Worm (Caenorhabditis elegans) whole organism, early embryonic: Measurements from ENCODE around the gene cest-33.

Experiments
- B0310.2 ChIP-seq: sonication (generic microtip); optimal IDR thresholded peaks from 2 replicates; lab custom pipeline; 2016; ENCODE audit warnings: mild to moderate bottlenecking, missing genetic modification characterization, missing compliant biosample characterization
- F13C5.2 ChIP-seq: sonication (generic microtip); optimal IDR thresholded peaks from 2 replicates; lab custom pipeline; 2017; ENCODE audit warnings: mild to moderate bottlenecking, missing genetic modification characterization, inconsistent platforms, missing compliant biosample characterization
- aly-1 ChIP-seq: sonication (generic microtip); optimal IDR thresholded peaks from 2 replicates; lab custom pipeline; 2016; ENCODE audit warnings: missing genetic modification characterization, missing compliant biosample characterization
- ama-1 ChIP-seq: fragments of 150-350 bp; optimal IDR thresholded peaks from 2 replicates; lab custom pipeline; 2014
- ceh-13 ChIP-seq: fragments of 200-800 bp; sonication (Bioruptor generic); optimal IDR thresholded peaks from 2 replicates; lab custom pipeline; 2018; ENCODE audit warnings: mild to moderate bottlenecking, missing genetic modification characterization, missing compliant biosample characterization
- ceh-36 ChIP-seq: sonication (generic microtip); optimal IDR thresholded peaks from 2 replicates; lab custom pipeline; 2016; ENCODE audit warnings: missing genetic modification characterization, inconsistent platforms, missing compliant biosample characterization
- ets-7 ChIP-seq: sonication (generic microtip); optimal IDR thresholded peaks from 2 replicates; lab custom pipeline; 2016; ENCODE audit warnings: missing genotype, missing genetic modification characterization, missing compliant biosample characterization
- flt-1 ChIP-seq: fragments of 200-800 bp; sonication (Bioruptor generic); IDR thresholded peaks from 2 replicates; pipeline ENCODE4 v1.3.6; 2022; ENCODE audit warnings: missing genetic modification characterization, missing compliant biosample characterization
- hmbx-1 ChIP-seq: sonication (generic microtip); optimal IDR thresholded peaks from 2 replicates; lab custom pipeline; 2016; ENCODE audit warnings: mild to moderate bottlenecking, missing genetic modification characterization, missing compliant biosample characterization
- hmg-4 ChIP-seq: fragments of 200-800 bp; sonication (Bioruptor generic); optimal IDR thresholded peaks from 2 replicates; lab custom pipeline; 2018; ENCODE audit warnings: mild to moderate bottlenecking, missing genetic modification characterization, missing compliant biosample characterization
- hnd-1 ChIP-seq: sonication (generic microtip); optimal IDR thresholded peaks from 2 replicates; lab custom pipeline; 2016; ENCODE audit warnings: missing genetic modification characterization, missing compliant biosample characterization
- pes-1 ChIP-seq: fragments of 200-800 bp; sonication (Bioruptor generic); IDR thresholded peaks from 2 replicates; pipeline ENCODE4 v1.3.6; 2022; ENCODE audit warnings: missing genetic modification reagents, missing genetic modification characterization, missing compliant biosample characterization
- scrt-1 ChIP-seq: fragments of 200-800 bp; sonication (Bioruptor generic); IDR thresholded peaks from 2 replicates; pipeline ENCODE4 v1.3.6; 2022; ENCODE audit warnings: missing genetic modification characterization, missing compliant biosample characterization
- sea-1 ChIP-seq: fragments of 200-800 bp; sonication (Bioruptor generic); conservative IDR thresholded peaks from 2 replicates; pipeline ENCODE4 v1.3.6; 2022; ENCODE audit warnings: missing genetic modification characterization, missing compliant biosample characterization
- tbx-11 ChIP-seq: fragments of 200-800 bp; sonication (Bioruptor generic); IDR thresholded peaks from 2 replicates; pipeline ENCODE4 v1.3.6; 2022; ENCODE audit warnings: missing genetic modification characterization, missing compliant biosample characterization
- tbx-37 ChIP-seq: fragments of 200-800 bp; sonication (Bioruptor generic); conservative IDR thresholded peaks from 2 replicates; pipeline ENCODE4 v1.3.6; 2022; ENCODE audit warnings: missing genetic modification reagents, missing genetic modification characterization, missing compliant biosample characterization
- tra-4 ChIP-seq: sonication (generic microtip); optimal IDR thresholded peaks from 2 replicates; lab custom pipeline; 2017; ENCODE audit warnings: missing genetic modification characterization, missing compliant biosample characterization

Gene cest-33

ce11 chrV:6355412-6355811 lies 10.1 kb downstream of the cest-33 start:
- no peak for TF ChIP-seq tbx-37 (GFP tag; lab: Robert Waterston, UW)

ce11 chrV:6354786-6355185 lies 10.7 kb downstream of the cest-33 start:
- TF ChIP-seq flt-1 (GFP tag; lab: Robert Waterston, UW) (no peak), hnd-1 (tag; lab: Kevin White, UChicago) (no peak), F13C5.2 (tag; lab: Kevin White, UChicago) (no peak), tra-4 (no peak), ceh-36 (no peak), hmg-4 (GFP tag; lab: Kevin White, UChicago) (no peak), pes-1 (no peak), aly-1 (tag; lab: Kevin White, UChicago) (no peak), B0310.2 (tag; lab: Kevin White, UChicago) (no peak), ets-7 (tag; lab: Kevin White, UChicago) (no peak), hmbx-1 (no peak), sea-1 (GFP tag; lab: Robert Waterston, UW) (no peak), tbx-37 (GFP tag; lab: Robert Waterston, UW) (no peak), ama-1 (no peak)

- TF ChIP-seq flt-1 (GFP tag; lab: Robert Waterston, UW) (no peak), F13C5.2 (tag; lab: Kevin White, UChicago) (no peak), ama-1 (no peak), tbx-37 (GFP tag; lab: Robert Waterston, UW) (no peak), scrt-1 (GFP tag; lab: Robert Waterston, UW) (no peak), tbx-11 (GFP tag; lab: Robert Waterston, UW) (no peak), sea-1 (GFP tag; lab: Robert Waterston, UW) (no peak), pes-1 (no peak), ceh-36 (no peak), hnd-1 (tag; lab: Kevin White, UChicago) (no peak), tra-4 (no peak), ets-7 (tag; lab: Kevin White, UChicago) (no peak), hmbx-1 (no peak), hmg-4 (GFP tag; lab: Kevin White, UChicago) (no peak), aly-1 (tag; lab: Kevin White, UChicago) (no peak), B0310.2 (tag; lab: Kevin White, UChicago) (no peak), ceh-13 (no peak)
Measured at ce11 chrV:6354202-6354601, 11.3 kb downstream of the cest-33 start.

ce11 chrV:6353182-6353780 lies 12.2 kb downstream of the cest-33 start:
- TF ChIP-seq tbx-37 (GFP tag; lab: Robert Waterston, UW) (no peak), sea-1 (GFP tag; lab: Robert Waterston, UW) (no peak), tra-4 (no peak), hnd-1 (tag; lab: Kevin White, UChicago) (no peak), flt-1 (GFP tag; lab: Robert Waterston, UW) (no peak), hmbx-1 (no peak), aly-1 (tag; lab: Kevin White, UChicago) (no peak), ceh-36 (no peak), tbx-11 (GFP tag; lab: Robert Waterston, UW) (no peak), pes-1 (no peak), hmg-4 (GFP tag; lab: Kevin White, UChicago) (no peak), ets-7 (tag; lab: Kevin White, UChicago) (no peak), B0310.2 (tag; lab: Kevin White, UChicago) (no peak), scrt-1 (GFP tag; lab: Robert Waterston, UW) (no peak), F13C5.2 (tag; lab: Kevin White, UChicago) (no peak), ama-1 (no peak), ceh-13 (no peak)

- TF ChIP-seq flt-1 (GFP tag; lab: Robert Waterston, UW) (no peak), scrt-1 (GFP tag; lab: Robert Waterston, UW) (no peak), aly-1 (tag; lab: Kevin White, UChicago) (no peak), hmg-4 (GFP tag; lab: Kevin White, UChicago) (no peak), hnd-1 (tag; lab: Kevin White, UChicago) (no peak), sea-1 (GFP tag; lab: Robert Waterston, UW) (no peak)
Measured at ce11 chrV:6352350-6352749, 13.1 kb downstream of the cest-33 start.

- no peak for TF ChIP-seq tbx-37 (GFP tag; lab: Robert Waterston, UW)
Measured at ce11 chrV:6351122-6351521, 14.3 kb downstream of the cest-33 start.

- TF ChIP-seq ceh-36 (no peak), sea-1 (GFP tag; lab: Robert Waterston, UW) (no peak), tra-4 (no peak), F13C5.2 (tag; lab: Kevin White, UChicago) (no peak), hmbx-1 (no peak), tbx-37 (GFP tag; lab: Robert Waterston, UW) (no peak), hnd-1 (tag; lab: Kevin White, UChicago) (no peak), pes-1 (no peak), tbx-11 (GFP tag; lab: Robert Waterston, UW) (no peak), aly-1 (tag; lab: Kevin White, UChicago) (no peak), ets-7 (tag; lab: Kevin White, UChicago) (no peak), scrt-1 (GFP tag; lab: Robert Waterston, UW) (no peak), hmg-4 (GFP tag; lab: Kevin White, UChicago) (no peak), B0310.2 (tag; lab: Kevin White, UChicago) (no peak), ceh-13 (no peak), ama-1 (no peak), flt-1 (GFP tag; lab: Robert Waterston, UW) (no peak)
Measured at ce11 chrV:6350109-6350508, 15.4 kb downstream of the cest-33 start.

- TF ChIP-seq tbx-37 (GFP tag; lab: Robert Waterston, UW) (no peak), F13C5.2 (tag; lab: Kevin White, UChicago) (no peak), pes-1 (no peak), hmbx-1 (no peak), ceh-36 (no peak)
Measured at ce11 chrV:6349597-6349996, 15.9 kb downstream of the cest-33 start.
